Worm (Caenorhabditis elegans) whole organism, L4/young adult: ENCODE data around the gene F49H12.7.
"Not testable (repeated sequence)": the region's sequence is repeated elsewhere in the genome, so short reads cannot be mapped to it uniquely, and the experiment has no call there.

ENCODE experiments used
- W03F9.2 ChIP-seq: fragments of 150-350 bp; optimal IDR thresholded peaks from 2 replicates; lab custom pipeline; 2014; ENCODE audit warnings: missing biosample characterization, missing genetic modification characterization
- dao-5 ChIP-seq: sonication (generic microtip); optimal IDR thresholded peaks from 2 replicates; lab custom pipeline; 2016; ENCODE audit warnings: missing genotype, missing genetic modification characterization, moderate library complexity, missing compliant biosample characterization
- him-1 ChIP-seq: sonication (generic microtip); optimal IDR thresholded peaks from 2 replicates; lab custom pipeline; 2016; ENCODE audit warnings: missing genotype, missing genetic modification reagents, missing genetic modification characterization, missing compliant biosample characterization

- not testable (repeated sequence) for TF ChIP-seq dao-5, W03F9.2, him-1 (tag; lab: Kevin White, UChicago)
Observed at ce11 chrX:2026342-2026741, 38.5 kb upstream of the F49H12.7 start, which contains the start of gene Y102A11A.2.
